Fruit fly (Drosophila melanogaster) whole organism, pupa: ENCODE results near the gene H15.

ENCODE experiments used
- CG14655 ChIP-seq: fragments of 200-800 bp; sonication (Bioruptor generic); optimal IDR thresholded peaks from 3 replicates; lab custom pipeline; 2017; ENCODE audit warnings: mild to moderate bottlenecking, missing biosample characterization, missing genetic modification reagents, missing genetic modification characterization
- CG8159 ChIP-seq: fragments of 200-800 bp; sonication (Bioruptor generic); optimal IDR thresholded peaks from 3 replicates; lab custom pipeline; 2018; ENCODE audit warnings: missing biosample characterization, mild to moderate bottlenecking, missing genetic modification characterization, moderate library complexity
- CG8301 ChIP-seq: fragments of 200-800 bp; sonication (Bioruptor generic); optimal IDR thresholded peaks from 2 replicates; lab custom pipeline; 2018; ENCODE audit warnings: missing biosample characterization, mild to moderate bottlenecking, missing genetic modification characterization
- EcR ChIP-seq: fragments of 200-800 bp; sonication (Bioruptor generic); optimal IDR thresholded peaks from 3 replicates; lab custom pipeline; 2019; ENCODE audit warnings: missing biosample characterization, missing genetic modification characterization, mild to moderate bottlenecking, moderate library complexity, missing genetic modification reagents
- Pif1A ChIP-seq: fragments of 200-800 bp; sonication (Bioruptor generic); optimal IDR thresholded peaks from 3 replicates; lab custom pipeline; 2016; ENCODE audit warnings: missing biosample characterization, missing genetic modification characterization
- fd96Ca ChIP-seq: fragments of 200-800 bp; sonication (Bioruptor generic); IDR thresholded peaks from 3 replicates; pipeline ENCODE4 v1.3.6; 2022; ENCODE audit warnings: missing biosample characterization, missing genetic modification characterization
- gl ChIP-seq: fragments of 200-800 bp; sonication (Bioruptor generic); optimal IDR thresholded peaks from 2 replicates; lab custom pipeline; 2018; ENCODE audit warnings: missing biosample characterization, mild to moderate bottlenecking, missing genetic modification characterization

- no peak for TF ChIP-seq gl (tag; lab: Kevin White, UChicago)
- TF ChIP-seq CG8301 (tag; lab: Kevin White, UChicago): no peak
- TF ChIP-seq fd96Ca: no peak
- peak; percentile 60 for TF ChIP-seq CG8159
- TF ChIP-seq EcR: no peak
- TF ChIP-seq CG14655: peak; percentile 65
- TF ChIP-seq Pif1A (GFP tag; lab: Kevin White, UChicago): no peak
These were observed 29.9 kb upstream of the H15 start for dm6 chr2L:5374216-5374615.
